Worm (Caenorhabditis elegans) whole organism, late embryonic: ENCODE data around the gene ZK380.6.

Experiments
- F13H6.1 ChIP-seq: sonication (generic microtip); optimal IDR thresholded peaks from 2 replicates; lab custom pipeline; 2016; ENCODE audit warnings: missing genetic modification characterization, missing compliant biosample characterization
- ama-1 ChIP-seq: fragments of 150-350 bp; optimal IDR thresholded peaks from 2 replicates; lab custom pipeline; 2014
- ceh-14 ChIP-seq: sonication (generic microtip); optimal IDR thresholded peaks from 2 replicates; lab custom pipeline; 2016; ENCODE audit warnings: missing genotype, missing genetic modification characterization, missing compliant biosample characterization
- fkh-10 ChIP-seq: fragments of 150-350 bp; optimal IDR thresholded peaks from 2 replicates; lab custom pipeline; 2014; ENCODE audit warnings: missing biosample characterization, missing genetic modification reagents, missing genetic modification characterization
- hlh-13 ChIP-seq: fragments of 200-800 bp; sonication (Bioruptor generic); optimal IDR thresholded peaks from 2 replicates; lab custom pipeline; 2018; ENCODE audit warnings: mild to moderate bottlenecking, missing genetic modification characterization, missing compliant biosample characterization
- hlh-30 ChIP-seq: sonication (generic microtip); optimal IDR thresholded peaks from 2 replicates; lab custom pipeline; 2017; ENCODE audit warnings: antibody characterized with exemption, missing genetic modification characterization, missing compliant biosample characterization; ENCODE audit not compliant: insufficient read depth
- hlh-8 ChIP-seq: sonication (generic microtip); optimal IDR thresholded peaks from 2 replicates; lab custom pipeline; 2016; ENCODE audit warnings: missing genotype, missing genetic modification characterization, missing compliant biosample characterization
- nhr-11 ChIP-seq: fragments of 150-350 bp; optimal IDR thresholded peaks from 2 replicates; lab custom pipeline; 2014; ENCODE audit warnings: missing biosample characterization, missing genetic modification characterization
- pha-4 ChIP-seq: fragments of 150-350 bp; optimal IDR thresholded peaks from 2 replicates; lab custom pipeline; 2018; ENCODE audit warnings: missing biosample characterization, missing genetic modification reagents, missing genetic modification characterization
- pqm-1 ChIP-seq: sonication (generic microtip); optimal IDR thresholded peaks from 2 replicates; lab custom pipeline; 2016; ENCODE audit warnings: missing genetic modification characterization, missing compliant biosample characterization
- pros-1 ChIP-seq: fragments of 150-350 bp; optimal IDR thresholded peaks from 2 replicates; lab custom pipeline; 2014; ENCODE audit warnings: missing biosample characterization, missing genetic modification reagents, missing genetic modification characterization
- unc-55 ChIP-seq: sonication (generic microtip); optimal IDR thresholded peaks from 2 replicates; lab custom pipeline; 2017; ENCODE audit warnings: missing biosample characterization, missing genetic modification reagents, missing genetic modification characterization
- unc-86 ChIP-seq: sonication (generic microtip); optimal IDR thresholded peaks from 2 replicates; lab custom pipeline; 2016; ENCODE audit warnings: missing genetic modification characterization, missing compliant biosample characterization

ce11 chrX:1643442-1644096 lies 10.7 kb upstream of the ZK380.6 start:
- TF ChIP-seq ama-1 (lab: Kevin White, UChicago) (no peak), hlh-13 (no peak), hlh-8 (no peak), unc-55 (GFP tag; lab: Kevin White, UChicago) (no peak), pqm-1 (tag; lab: Kevin White, UChicago) (no peak), fkh-10 (GFP tag; lab: Kevin White, UChicago) (no peak), ceh-14 (tag; lab: Kevin White, UChicago) (no peak), hlh-30 (tag; lab: Kevin White, UChicago) (no peak), nhr-11 (no peak), pha-4 (tag; lab: Kevin White, UChicago) (no peak), unc-86 (tag; lab: Kevin White, UChicago) (no peak), F13H6.1 (no peak), pros-1 (tag; lab: Kevin White, UChicago) (no peak)
